Worm (Caenorhabditis elegans) whole organism, midembryonic: ENCODE data around the gene ZK546.19.

Experiments used
- cog-1 ChIP-seq: sonication (generic microtip); optimal IDR thresholded peaks from 2 replicates; lab custom pipeline; 2016; ENCODE audit warnings: missing genetic modification characterization, missing compliant biosample characterization
- flt-1 ChIP-seq: fragments of 200-800 bp; sonication (Bioruptor generic); IDR thresholded peaks from 2 replicates; pipeline ENCODE4 v1.3.6; 2022; ENCODE audit warnings: missing genetic modification characterization, missing compliant biosample characterization
- klf-2 ChIP-seq: fragments of 200-800 bp; sonication (Bioruptor generic); conservative IDR thresholded peaks from 2 replicates; pipeline ENCODE4 v1.3.6; 2022; ENCODE audit warnings: missing genetic modification reagents, missing genetic modification characterization, missing compliant biosample characterization
- med-1 ChIP-seq: sonication (generic microtip); optimal IDR thresholded peaks from 2 replicates; lab custom pipeline; 2017; ENCODE audit warnings: missing genetic modification characterization, mild to moderate bottlenecking, missing compliant biosample characterization, antibody characterized with exemption, missing genetic modification reagents; ENCODE audit not compliant: insufficient read depth
- ref-1 ChIP-seq: fragments of 200-800 bp; sonication (Bioruptor generic); conservative IDR thresholded peaks from 2 replicates; pipeline ENCODE4 v1.3.6; 2022; ENCODE audit warnings: missing genetic modification reagents, missing genetic modification characterization, missing compliant biosample characterization

DNA sequence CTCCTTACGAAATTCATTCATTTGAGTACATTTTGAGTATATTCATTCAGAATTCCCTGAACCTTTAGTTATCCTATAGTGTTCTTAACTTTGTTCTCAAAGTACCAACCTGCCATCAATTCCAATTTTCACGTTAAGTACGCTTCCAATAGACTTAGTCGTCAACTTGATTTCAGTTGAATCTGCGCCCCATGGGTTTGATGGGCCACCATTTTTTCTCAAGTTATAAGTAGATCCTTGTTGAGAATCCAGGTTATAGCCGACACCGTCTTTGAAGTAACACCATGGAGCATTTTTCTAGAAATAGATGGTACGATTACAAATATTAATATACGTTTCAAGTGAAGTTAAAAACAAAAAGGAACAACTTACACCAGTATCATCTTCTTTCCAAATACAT is 16.8 kb upstream of the ZK546.19 start:
- TF ChIP-seq klf-2 (GFP tag; lab: Robert Waterston, UW) (no peak), flt-1 (no peak), cog-1 (tag; lab: Kevin White, UChicago) (no peak), ref-1 (GFP tag; lab: Robert Waterston, UW) (no peak), med-1 (no peak)
